Fruit fly (Drosophila melanogaster) whole organism, embryonic: ENCODE data around the gene CG33108.

Source experiments
- CG1024 ChIP-seq: fragments of 200-800 bp; sonication (Bioruptor generic); IDR thresholded peaks from 2 replicates; pipeline ENCODE4 v1.3.6; 2022; ENCODE audit warnings: missing biosample characterization, missing genetic modification characterization
- CG10274 ChIP-seq: fragments of 200-800 bp; sonication (Bioruptor generic); optimal IDR thresholded peaks from 3 replicates; lab custom pipeline; 2017; ENCODE audit warnings: missing biosample characterization, mild to moderate bottlenecking, missing genetic modification characterization
- CG10366 ChIP-seq: fragments of 200-800 bp; sonication (Bioruptor generic); IDR thresholded peaks from 2 replicates; pipeline ENCODE4 v1.3.6; 2022; ENCODE audit warnings: missing biosample characterization, missing genetic modification characterization
- CG11456 ChIP-seq: fragments of 200-800 bp; sonication (Bioruptor generic); IDR thresholded peaks from 3 replicates; pipeline ENCODE4 v1.3.6; 2022; ENCODE audit warnings: missing biosample characterization, missing genetic modification characterization
- CG12155 ChIP-seq: fragments of 200-800 bp; sonication (Bioruptor generic); optimal IDR thresholded peaks from 3 replicates; lab custom pipeline; 2016; ENCODE audit warnings: missing biosample characterization, missing genetic modification characterization
- CG13424 ChIP-seq: fragments of 200-800 bp; sonication (Bioruptor generic); optimal IDR thresholded peaks from 2 replicates; lab custom pipeline; 2019; ENCODE audit warnings: missing biosample characterization, mild to moderate bottlenecking, missing genetic modification characterization, moderate library complexity
- CG13894 ChIP-seq: fragments of 200-800 bp; sonication (Bioruptor generic); optimal IDR thresholded peaks from 3 replicates; lab custom pipeline; 2018; ENCODE audit warnings: missing biosample characterization, mild to moderate bottlenecking, missing genetic modification characterization, moderate library complexity
- CG14860 ChIP-seq: fragments of 200-800 bp; sonication (Bioruptor generic); IDR thresholded peaks from 3 replicates; pipeline ENCODE4 v1.3.6; 2022; ENCODE audit warnings: missing biosample characterization, missing genetic modification characterization; ENCODE audit not compliant: partially characterized antibody
- CG17359 ChIP-seq: fragments of 200-800 bp; sonication (Bioruptor generic); optimal IDR thresholded peaks from 3 replicates; lab custom pipeline; 2018; ENCODE audit warnings: missing biosample characterization, mild to moderate bottlenecking, missing genetic modification characterization, moderate library complexity
- CG17385 ChIP-seq: fragments of 200-800 bp; sonication (Bioruptor generic); optimal IDR thresholded peaks from 3 replicates; lab custom pipeline; 2018; ENCODE audit warnings: missing biosample characterization, mild to moderate bottlenecking, missing genetic modification characterization
- CG18011 ChIP-seq: fragments of 200-800 bp; sonication (Bioruptor generic); optimal IDR thresholded peaks from 2 replicates; lab custom pipeline; 2017; ENCODE audit warnings: missing biosample characterization, missing genetic modification characterization, mild to moderate bottlenecking, moderate library complexity, missing genotype
- CG2712 ChIP-seq: fragments of 200-800 bp; optimal IDR thresholded peaks from 3 replicates; lab custom pipeline; 2019; ENCODE audit warnings: missing biosample characterization, mild to moderate bottlenecking, missing genetic modification characterization, moderate library complexity
- CG3065 ChIP-seq: fragments of 200-800 bp; sonication (Bioruptor generic); optimal IDR thresholded peaks from 2 replicates; lab custom pipeline; 2016; ENCODE audit warnings: missing biosample characterization, missing genetic modification characterization
- CG4854 ChIP-seq: fragments of 200-800 bp; sonication (Bioruptor generic); optimal IDR thresholded peaks from 2 replicates; lab custom pipeline; 2016; ENCODE audit warnings: missing biosample characterization, missing genetic modification characterization, inconsistent platforms
- CG8359 ChIP-seq: fragments of 200-800 bp; sonication (Bioruptor generic); optimal IDR thresholded peaks from 2 replicates; lab custom pipeline; 2017; ENCODE audit warnings: missing biosample characterization, mild to moderate bottlenecking, missing genetic modification characterization, borderline replicate concordance
- CG9609 ChIP-seq: fragments of 200-800 bp; sonication (Bioruptor generic); optimal IDR thresholded peaks from 3 replicates; lab custom pipeline; 2016; ENCODE audit warnings: missing biosample characterization, missing genetic modification characterization
- Dbx ChIP-seq: fragments of 200-800 bp; sonication (Bioruptor generic); IDR thresholded peaks from 3 replicates; pipeline ENCODE4 v1.3.6; 2022; ENCODE audit warnings: missing biosample characterization, missing genetic modification characterization
- Eip74EF ChIP-seq, 2 experiments: fragments of 200-800 bp in 1 of 2; fragments of >200 bp in 1 of 2; sonication (Bioruptor generic) in 1 of 2; optimal IDR thresholded peaks; 2 replicates each; lab custom pipeline; 2017 to 2019; ENCODE audit warnings: missing biosample characterization in 2 of 2, missing genetic modification characterization in 2 of 2, mild to moderate bottlenecking in 1 of 2, moderate library complexity in 1 of 2
- Hmx ChIP-seq: fragments of 200-800 bp; sonication (Bioruptor generic); optimal IDR thresholded peaks from 2 replicates; lab custom pipeline; 2016; ENCODE audit warnings: missing biosample characterization, missing genetic modification characterization
- Hr39 ChIP-seq: fragments of >200 bp; optimal IDR thresholded peaks from 2 replicates; lab custom pipeline; 2017
- Lhr ChIP-seq: fragments of 200-800 bp; sonication (Bioruptor generic); optimal IDR thresholded peaks from 3 replicates; lab custom pipeline; 2017; ENCODE audit warnings: mild to moderate bottlenecking, missing biosample characterization, missing genetic modification reagents, missing genetic modification characterization
- MTF-1 ChIP-seq: fragments of 200-800 bp; sonication (Bioruptor generic); optimal IDR thresholded peaks from 2 replicates; lab custom pipeline; 2018; ENCODE audit warnings: missing biosample characterization, mild to moderate bottlenecking, missing genetic modification characterization, borderline replicate concordance
- Max ChIP-seq: fragments of 200-800 bp; sonication (Bioruptor generic); optimal IDR thresholded peaks from 2 replicates; lab custom pipeline; 2016; ENCODE audit warnings: missing biosample characterization, mild to moderate bottlenecking, missing genetic modification characterization
- NFAT ChIP-seq: fragments of 200-800 bp; sonication (Bioruptor generic); IDR thresholded peaks from 2 replicates; pipeline ENCODE4 v1.3.6; 2022; ENCODE audit warnings: missing biosample characterization, missing genetic modification characterization
- Neu2 ChIP-seq: fragments of 200-800 bp; sonication (Bioruptor generic); optimal IDR thresholded peaks from 3 replicates; lab custom pipeline; 2016; ENCODE audit warnings: missing biosample characterization, missing genetic modification characterization, borderline replicate concordance
- Rfx ChIP-seq: fragments of 200-800 bp; sonication (Bioruptor generic); IDR thresholded peaks from 2 replicates; pipeline ENCODE4 v1.3.6; 2022; ENCODE audit warnings: missing biosample characterization, missing genetic modification characterization
- Scr ChIP-seq: fragments of 200-800 bp; sonication (Bioruptor generic); IDR thresholded peaks from 2 replicates; pipeline ENCODE4 v1.3.6; 2022; ENCODE audit warnings: missing biosample characterization, missing genetic modification characterization; ENCODE audit not compliant: partially characterized antibody
- abd-A ChIP-seq: fragments of 200-800 bp; sonication (Bioruptor generic); optimal IDR thresholded peaks from 3 replicates; lab custom pipeline; 2019; ENCODE audit warnings: missing biosample characterization, mild to moderate bottlenecking, missing genetic modification characterization, moderate library complexity
- btn ChIP-seq: fragments of 200-800 bp; sonication (Bioruptor generic); optimal IDR thresholded peaks from 2 replicates; lab custom pipeline; 2016; ENCODE audit warnings: missing biosample characterization, missing genetic modification characterization
- crc ChIP-seq: fragments of 200-800 bp; sonication (Bioruptor generic); optimal IDR thresholded peaks from 2 replicates; lab custom pipeline; 2016; ENCODE audit warnings: missing biosample characterization, missing genetic modification characterization
- dmrt11E ChIP-seq: fragments of 200-800 bp; sonication (Bioruptor generic); optimal IDR thresholded peaks from 3 replicates; lab custom pipeline; 2018; ENCODE audit warnings: missing biosample characterization, mild to moderate bottlenecking, missing genetic modification characterization, moderate library complexity
- dmrt99B ChIP-seq: fragments of 200-800 bp; sonication (Bioruptor generic); optimal IDR thresholded peaks from 2 replicates; lab custom pipeline; 2018; ENCODE audit warnings: missing biosample characterization, mild to moderate bottlenecking, missing genetic modification characterization, moderate library complexity
- esg ChIP-seq: fragments of 200-800 bp; sonication (Bioruptor generic); conservative IDR thresholded peaks from 2 replicates; pipeline ENCODE4 v1.3.6; 2022; ENCODE audit warnings: missing biosample characterization, missing genetic modification characterization
- eve ChIP-seq, 2 experiments: fragments of >200 bp; optimal IDR thresholded peaks; 2 replicates each; lab custom pipeline; 2017; ENCODE audit warnings: missing biosample characterization in 2 of 2, missing genetic modification characterization in 2 of 2
- fd3F ChIP-seq: fragments of 200-800 bp; sonication (Bioruptor generic); optimal IDR thresholded peaks from 2 replicates; lab custom pipeline; 2018; ENCODE audit warnings: missing biosample characterization, mild to moderate bottlenecking, missing genetic modification characterization, moderate library complexity
- fu2 ChIP-seq: fragments of 200-800 bp; sonication (Bioruptor generic); optimal IDR thresholded peaks from 2 replicates; lab custom pipeline; 2016; ENCODE audit warnings: missing biosample characterization, missing genetic modification characterization
- ham ChIP-seq: fragments of 200-800 bp; sonication (Bioruptor generic); IDR thresholded peaks from 2 replicates; pipeline ENCODE4 v1.3.6; 2022; ENCODE audit warnings: missing biosample characterization, missing genetic modification characterization
- klu ChIP-seq: fragments of 200-800 bp; sonication (Bioruptor generic); IDR thresholded peaks from 2 replicates; pipeline ENCODE4 v1.3.6; 2022; ENCODE audit warnings: missing biosample characterization, missing genetic modification characterization
- knrl ChIP-seq: fragments of 200-800 bp; sonication (Bioruptor generic); IDR thresholded peaks from 3 replicates; pipeline ENCODE4 v1.3.6; 2022; ENCODE audit warnings: missing biosample characterization, missing genetic modification characterization; ENCODE audit not compliant: partially characterized antibody
- lbe ChIP-seq: fragments of 200-800 bp; sonication (Bioruptor generic); optimal IDR thresholded peaks from 2 replicates; lab custom pipeline; 2016; ENCODE audit warnings: missing biosample characterization, mild to moderate bottlenecking, missing genetic modification characterization
- lov ChIP-seq, 2 experiments: fragments of 200-800 bp in 1 of 2; fragments of >200 bp in 1 of 2; sonication (Bioruptor generic) in 1 of 2; IDR thresholded peaks in 1 of 2; optimal IDR thresholded peaks in 1 of 2; 2 replicates in 1 of 2; 3 replicates in 1 of 2; pipeline versions ENCODE4 v1.3.6 to Lab custom; 2017 to 2022; ENCODE audit warnings: missing biosample characterization in 1 of 2, missing genetic modification characterization in 1 of 2
- onecut ChIP-seq: fragments of 200-800 bp; sonication (Bioruptor generic); IDR thresholded peaks from 2 replicates; pipeline ENCODE4 v1.3.6; 2022; ENCODE audit warnings: missing biosample characterization, missing genetic modification characterization
- pfk ChIP-seq: fragments of 200-800 bp; sonication (Bioruptor generic); optimal IDR thresholded peaks from 2 replicates; lab custom pipeline; 2018; ENCODE audit warnings: missing biosample characterization, mild to moderate bottlenecking, missing genetic modification characterization, moderate library complexity
- pita ChIP-seq: fragments of 200-800 bp; sonication (Bioruptor generic); optimal IDR thresholded peaks from 2 replicates; lab custom pipeline; 2017; ENCODE audit warnings: missing biosample characterization, mild to moderate bottlenecking, missing genetic modification characterization
- sim ChIP-seq: fragments of 200-800 bp; sonication (Bioruptor generic); IDR thresholded peaks from 2 replicates; pipeline ENCODE4 v1.3.6; 2022; ENCODE audit warnings: missing biosample characterization, missing genetic modification characterization
- sr ChIP-seq: fragments of 200-800 bp; sonication (Bioruptor generic); IDR thresholded peaks from 3 replicates; pipeline ENCODE4 v1.3.6; 2022; ENCODE audit warnings: missing biosample characterization, missing genetic modification characterization
- usp ChIP-seq: fragments of >200 bp; optimal IDR thresholded peaks from 2 replicates; lab custom pipeline; 2017; ENCODE audit warnings: missing biosample characterization, missing genetic modification characterization
- vnd ChIP-seq: fragments of 200-800 bp; sonication (Bioruptor generic); IDR thresholded peaks from 3 replicates; pipeline ENCODE4 v1.3.6; 2022; ENCODE audit warnings: missing biosample characterization, missing genetic modification characterization; ENCODE audit not compliant: partially characterized antibody
- zen2 ChIP-seq: fragments of 200-800 bp; sonication (Bioruptor generic); IDR thresholded peaks from 3 replicates; pipeline ENCODE4 v1.3.6; 2022; ENCODE audit warnings: missing biosample characterization, missing genetic modification characterization; ENCODE audit not compliant: partially characterized antibody
- zfh1 ChIP-seq: fragments of 200-800 bp; sonication (Bioruptor generic); IDR thresholded peaks from 3 replicates; pipeline ENCODE4 v1.3.6; 2022; ENCODE audit warnings: missing biosample characterization, missing genetic modification characterization

CG33108 gene

DNA sequence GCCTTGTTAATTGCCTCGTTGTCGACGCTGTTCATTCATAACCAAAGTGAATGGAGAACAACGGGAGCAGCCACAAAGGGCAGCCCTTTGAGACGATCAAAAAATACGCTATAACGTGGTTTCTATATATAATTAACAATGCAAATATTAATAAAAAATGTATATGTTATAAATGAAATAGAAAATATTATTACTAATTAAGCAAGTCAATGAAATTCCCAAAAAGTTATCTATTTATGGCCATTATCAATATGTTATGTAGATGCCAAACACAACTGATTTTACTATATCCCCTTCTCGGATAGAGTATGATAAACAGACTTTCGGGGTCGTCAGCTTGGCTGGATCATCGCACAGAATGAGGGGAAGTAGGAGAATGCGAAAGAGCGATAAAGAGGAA is 26.0 kb upstream of the CG33108 start (continued):
- TF ChIP-seq Lhr: no peak
- TF ChIP-seq Neu2: no peak
- TF ChIP-seq CG17359 (tag; lab: Kevin White, UChicago): peak; percentile 68
- no peak for TF ChIP-seq CG10274 (GFP tag; lab: Kevin White, UChicago)
- TF ChIP-seq dmrt99B (tag; lab: Kevin White, UChicago): peak; percentile 58
- no peak for TF ChIP-seq sim
- no peak for TF ChIP-seq lov (optimal IDR thresholded peaks at IDR 0.05; lab: Kevin White, UChicago)
- no peak for TF ChIP-seq lov (GFP tag; IDR thresholded peaks at IDR 0.05; lab: Robert Waterston, UW)
- TF ChIP-seq CG3065: no peak
- TF ChIP-seq btn (GFP tag; lab: Kevin White, UChicago): no peak
- TF ChIP-seq fu2 (GFP tag; lab: Kevin White, UChicago): no peak
- peak; percentile 48 for TF ChIP-seq Rfx
- TF ChIP-seq Eip74EF (GFP tag; optimal IDR thresholded peaks at IDR 0.05; lab: Kevin White, UChicago): peak in 1 of 2 experiments; percentile 22
- TF ChIP-seq CG9609 (GFP tag; lab: Kevin White, UChicago): no peak
- TF ChIP-seq esg (GFP tag; lab: Robert Waterston, UW): peak; percentile 31; the same call in 1 of the 2 replicates
- TF ChIP-seq CG2712 (tag; lab: Kevin White, UChicago): peak; percentile 62
- no peak for TF ChIP-seq Hmx
- TF ChIP-seq NFAT (GFP tag; lab: Robert Waterston, UW): 0 out of 2 replicates have a peak, but pooled peaks have one; percentile 3
- no peak for TF ChIP-seq lbe (GFP tag; lab: Kevin White, UChicago)
- TF ChIP-seq usp (GFP tag; lab: Kevin White, UChicago): no peak
- no peak for TF ChIP-seq Hr39 (lab: Kevin White, UChicago)
- 0 out of 3 replicates have a peak, but pooled peaks have one; percentile 34 for TF ChIP-seq CG11456 (GFP tag; lab: Robert Waterston, UW)
- TF ChIP-seq Max: no peak
- TF ChIP-seq sr (GFP tag; lab: Robert Waterston, UW): no peak
- no peak for TF ChIP-seq MTF-1 (GFP tag; lab: Kevin White, UChicago)
- no peak for TF ChIP-seq pfk
- TF ChIP-seq eve (GFP tag; optimal IDR thresholded peaks at IDR 0.05; lab: Kevin White, UChicago): no peak
- no peak for TF ChIP-seq CG8359 (GFP tag; lab: Kevin White, UChicago)
- TF ChIP-seq CG17385 (GFP tag; lab: Kevin White, UChicago): peak; percentile 40
- no peak for TF ChIP-seq CG12155 (GFP tag; lab: Kevin White, UChicago)
- TF ChIP-seq pita (GFP tag; lab: Kevin White, UChicago): no peak
- 0 out of 2 replicates have a peak, but pooled peaks have one; percentile 27 for TF ChIP-seq CG1024 (GFP tag; lab: Robert Waterston, UW)
- TF ChIP-seq CG14860 (GFP tag; lab: Robert Waterston, UW): no peak
- TF ChIP-seq vnd (GFP tag; lab: Robert Waterston, UW): no peak
- no peak for TF ChIP-seq knrl
- peak; percentile 78 for TF ChIP-seq CG13424
- TF ChIP-seq CG18011 (GFP tag; lab: Kevin White, UChicago): no peak
- peak; percentile 29; the same call in 2 of the 3 replicates for TF ChIP-seq zfh1 (GFP tag; lab: Robert Waterston, UW)
- TF ChIP-seq ham (GFP tag; lab: Robert Waterston, UW): no peak
- peak; percentile 53 for TF ChIP-seq CG10366
- peak; percentile 52 for TF ChIP-seq fd3F
- TF ChIP-seq Dbx (GFP tag; lab: Robert Waterston, UW): peak; percentile 35; the same call in 2 of the 3 replicates
- no peak for TF ChIP-seq crc
- TF ChIP-seq abd-A: peak; percentile 20
- TF ChIP-seq dmrt11E (tag; lab: Kevin White, UChicago): no peak
- no peak for TF ChIP-seq onecut (GFP tag; lab: Robert Waterston, UW)
- no peak for TF ChIP-seq zen2
- no peak for TF ChIP-seq CG4854 (GFP tag; lab: Kevin White, UChicago)
- TF ChIP-seq CG13894: no peak
- TF ChIP-seq klu (GFP tag; lab: Robert Waterston, UW): peak; percentile 49; the same call in 1 of the 2 replicates
- TF ChIP-seq Scr (GFP tag; lab: Robert Waterston, UW): no peak
